Fruit fly (Drosophila melanogaster): Measurements from ENCODE around the gene CG32225.

dm6 chr3L:20348581-20349093, 42.6 kb upstream of the CG32225 start:
- TF ChIP-seq Clk (GFP tag; optimal IDR thresholded peaks at IDR 0.05) (no peak), cnc (optimal IDR thresholded peaks at IDR 0.05) (no peak), CG33017 (tag; optimal IDR thresholded peaks at IDR 0.05) (no peak), toe (GFP tag; optimal IDR thresholded peaks at IDR 0.05) (no peak), CG1620 (GFP tag; optimal IDR thresholded peaks at IDR 0.05) (no peak), kay (GFP tag; ENCODE audit: borderline replicate concordance) (no peak), CG7045 (GFP tag; optimal IDR thresholded peaks at IDR 0.05) (no peak), Mnt (GFP tag; optimal IDR thresholded peaks at IDR 0.05) (no peak), CG12768 (GFP tag; optimal IDR thresholded peaks at IDR 0.05) (no peak), CG5204 (GFP tag; optimal IDR thresholded peaks at IDR 0.05) (no peak), CG14711 (tag; optimal IDR thresholded peaks at IDR 0.05) (no peak), CG11617 (GFP tag; optimal IDR thresholded peaks at IDR 0.05) (no peak), Crg-1 (GFP tag; optimal IDR thresholded peaks at IDR 0.05) (no peak)
